Worm (Caenorhabditis elegans) whole organism, late embryonic: ENCODE measurements around the gene srw-60.
A peak's percentile ranks its signal among the peaks of the same experiment; 100 is the strongest.

ENCODE experiments used
- C08G9.2 ChIP-seq: sonication (generic microtip); optimal IDR thresholded peaks from 2 replicates; lab custom pipeline; 2016; ENCODE audit warnings: mild to moderate bottlenecking, missing genetic modification characterization, moderate library complexity, missing compliant biosample characterization
- F13H6.1 ChIP-seq: sonication (generic microtip); optimal IDR thresholded peaks from 2 replicates; lab custom pipeline; 2016; ENCODE audit warnings: missing genetic modification characterization, missing compliant biosample characterization
- K02D7.2 ChIP-seq: sonication (generic microtip); optimal IDR thresholded peaks from 2 replicates; lab custom pipeline; 2017; ENCODE audit warnings: mild to moderate bottlenecking, missing genetic modification characterization, missing compliant biosample characterization
- K09A11.1 ChIP-seq: sonication (generic microtip); optimal IDR thresholded peaks from 2 replicates; lab custom pipeline; 2017; ENCODE audit warnings: antibody characterized with exemption, mild to moderate bottlenecking, missing genetic modification characterization, missing compliant biosample characterization; ENCODE audit not compliant: insufficient read depth
- T23F11.4 ChIP-seq: fragments of 200-800 bp; sonication (Bioruptor generic); optimal IDR thresholded peaks from 2 replicates; lab custom pipeline; 2018; ENCODE audit warnings: mild to moderate bottlenecking, missing genetic modification characterization, missing compliant biosample characterization
- Y22D7AL.16 ChIP-seq: sonication (generic microtip); optimal IDR thresholded peaks from 2 replicates; lab custom pipeline; 2016; ENCODE audit warnings: missing genetic modification characterization, missing compliant biosample characterization
- ceh-14 ChIP-seq: sonication (generic microtip); optimal IDR thresholded peaks from 2 replicates; lab custom pipeline; 2016; ENCODE audit warnings: missing genotype, missing genetic modification characterization, missing compliant biosample characterization
- ceh-18 ChIP-seq: sonication (generic microtip); optimal IDR thresholded peaks from 2 replicates; lab custom pipeline; 2016; ENCODE audit warnings: missing genetic modification characterization, missing compliant biosample characterization
- ceh-19 ChIP-seq: fragments of 200-800 bp; sonication (Bioruptor generic); optimal IDR thresholded peaks from 2 replicates; lab custom pipeline; 2018; ENCODE audit warnings: mild to moderate bottlenecking, missing genetic modification characterization, missing compliant biosample characterization
- ceh-22 ChIP-seq: sonication (generic microtip); optimal IDR thresholded peaks from 2 replicates; lab custom pipeline; 2017; ENCODE audit warnings: missing biosample characterization, missing genetic modification characterization
- ceh-24 ChIP-seq: sonication (generic microtip); optimal IDR thresholded peaks from 2 replicates; lab custom pipeline; 2016; ENCODE audit warnings: mild to moderate bottlenecking, missing genetic modification characterization, missing compliant biosample characterization
- ceh-6 ChIP-seq: fragments of 200-800 bp; sonication (Bioruptor generic); optimal IDR thresholded peaks from 2 replicates; lab custom pipeline; 2018; ENCODE audit warnings: mild to moderate bottlenecking, missing genetic modification characterization, missing compliant biosample characterization
- ceh-9 ChIP-seq: sonication (generic microtip); optimal IDR thresholded peaks from 2 replicates; lab custom pipeline; 2016; ENCODE audit warnings: mild to moderate bottlenecking, missing genetic modification characterization, inconsistent platforms, missing compliant biosample characterization
- che-1 ChIP-seq: sonication (generic microtip); optimal IDR thresholded peaks from 2 replicates; lab custom pipeline; 2016; ENCODE audit warnings: mild to moderate bottlenecking, missing genetic modification characterization, missing compliant biosample characterization
- dmd-4 ChIP-seq: sonication (generic microtip); optimal IDR thresholded peaks from 2 replicates; lab custom pipeline; 2016; ENCODE audit warnings: borderline replicate concordance, missing genetic modification characterization, missing compliant biosample characterization
- elt-4 ChIP-seq: sonication (generic microtip); optimal IDR thresholded peaks from 2 replicates; lab custom pipeline; 2016; ENCODE audit warnings: missing genetic modification characterization, missing compliant biosample characterization
- fkh-10 ChIP-seq: fragments of 150-350 bp; optimal IDR thresholded peaks from 2 replicates; lab custom pipeline; 2014; ENCODE audit warnings: missing biosample characterization, missing genetic modification reagents, missing genetic modification characterization
- fkh-6 ChIP-seq: sonication (generic microtip); optimal IDR thresholded peaks from 2 replicates; lab custom pipeline; 2016; ENCODE audit warnings: missing genetic modification characterization, missing compliant biosample characterization
- gmeb-2 ChIP-seq: sonication (generic microtip); optimal IDR thresholded peaks from 2 replicates; lab custom pipeline; 2016; ENCODE audit warnings: missing genetic modification characterization, inconsistent platforms, missing compliant biosample characterization
- hlh-15 ChIP-seq: sonication (generic microtip); optimal IDR thresholded peaks from 2 replicates; lab custom pipeline; 2016; ENCODE audit warnings: missing genetic modification characterization, missing compliant biosample characterization
- hlh-30 ChIP-seq: sonication (generic microtip); optimal IDR thresholded peaks from 2 replicates; lab custom pipeline; 2017; ENCODE audit warnings: antibody characterized with exemption, missing genetic modification characterization, missing compliant biosample characterization; ENCODE audit not compliant: insufficient read depth
- hlh-6 ChIP-seq: sonication (generic microtip); optimal IDR thresholded peaks from 2 replicates; lab custom pipeline; 2016; ENCODE audit warnings: missing genotype, missing genetic modification characterization, missing compliant biosample characterization
- hlh-8 ChIP-seq: sonication (generic microtip); optimal IDR thresholded peaks from 2 replicates; lab custom pipeline; 2016; ENCODE audit warnings: missing genotype, missing genetic modification characterization, missing compliant biosample characterization
- lim-6 ChIP-seq: sonication (generic microtip); optimal IDR thresholded peaks from 2 replicates; lab custom pipeline; 2016; ENCODE audit warnings: missing genetic modification characterization, missing compliant biosample characterization
- lin-11 ChIP-seq: fragments of 200-800 bp; sonication (Bioruptor generic); optimal IDR thresholded peaks from 2 replicates; lab custom pipeline; 2018; ENCODE audit warnings: mild to moderate bottlenecking, missing genetic modification characterization, missing compliant biosample characterization
- madf-2 ChIP-seq: sonication (generic microtip); optimal IDR thresholded peaks from 2 replicates; lab custom pipeline; 2017; ENCODE audit warnings: missing genetic modification characterization, missing compliant biosample characterization
- mec-3 ChIP-seq: sonication (generic microtip); optimal IDR thresholded peaks from 2 replicates; lab custom pipeline; 2016; ENCODE audit warnings: borderline replicate concordance, missing genetic modification characterization, missing compliant biosample characterization
- nfya-1 ChIP-seq: sonication (generic microtip); optimal IDR thresholded peaks from 2 replicates; lab custom pipeline; 2017; ENCODE audit warnings: missing genetic modification characterization, mild to moderate bottlenecking, missing compliant biosample characterization, antibody characterized with exemption, moderate library complexity
- npax-4 ChIP-seq: sonication (generic microtip); optimal IDR thresholded peaks from 2 replicates; lab custom pipeline; 2016; ENCODE audit warnings: missing genetic modification characterization, missing compliant biosample characterization
- odd-2 ChIP-seq: sonication (generic microtip); optimal IDR thresholded peaks from 2 replicates; lab custom pipeline; 2017; ENCODE audit warnings: antibody characterized with exemption, mild to moderate bottlenecking, missing genetic modification characterization, missing compliant biosample characterization
- pha-2 ChIP-seq: sonication (generic microtip); optimal IDR thresholded peaks from 2 replicates; lab custom pipeline; 2017; ENCODE audit warnings: mild to moderate bottlenecking, missing genetic modification characterization, missing compliant biosample characterization
- pha-4 ChIP-seq: fragments of 150-350 bp; optimal IDR thresholded peaks from 2 replicates; lab custom pipeline; 2018; ENCODE audit warnings: missing biosample characterization, missing genetic modification reagents, missing genetic modification characterization
- pqm-1 ChIP-seq: sonication (generic microtip); optimal IDR thresholded peaks from 2 replicates; lab custom pipeline; 2016; ENCODE audit warnings: missing genetic modification characterization, missing compliant biosample characterization
- pros-1 ChIP-seq: fragments of 150-350 bp; optimal IDR thresholded peaks from 2 replicates; lab custom pipeline; 2014; ENCODE audit warnings: missing biosample characterization, missing genetic modification reagents, missing genetic modification characterization
- ref-2 ChIP-seq: sonication (generic microtip); optimal IDR thresholded peaks from 2 replicates; lab custom pipeline; 2016; ENCODE audit warnings: missing genetic modification characterization, missing compliant biosample characterization
- rnt-1 ChIP-seq: sonication (generic microtip); optimal IDR thresholded peaks from 2 replicates; lab custom pipeline; 2016; ENCODE audit warnings: missing genetic modification characterization, missing compliant biosample characterization
- sdc-2 ChIP-seq: sonication (generic microtip); optimal IDR thresholded peaks from 2 replicates; lab custom pipeline; 2016; ENCODE audit warnings: missing genotype, missing genetic modification characterization, missing compliant biosample characterization
- sox-4 ChIP-seq: sonication (generic microtip); optimal IDR thresholded peaks from 2 replicates; lab custom pipeline; 2017; ENCODE audit warnings: mild to moderate bottlenecking, missing genetic modification characterization, inconsistent platforms, missing compliant biosample characterization
- tbx-7 ChIP-seq: sonication (generic microtip); optimal IDR thresholded peaks from 2 replicates; lab custom pipeline; 2016; ENCODE audit warnings: missing genotype, missing genetic modification characterization, missing compliant biosample characterization
- unc-3 ChIP-seq, 2 experiments: fragments of 200-800 bp in 1 of 2; sonication (Bioruptor generic) in 1 of 2; sonication (generic microtip) in 1 of 2; conservative IDR thresholded peaks in 1 of 2; optimal IDR thresholded peaks in 1 of 2; 2 replicates each; pipeline versions ENCODE4 v1.3.6 to Lab custom; 2016 to 2022; ENCODE audit warnings: missing compliant biosample characterization in 2 of 2, missing genetic modification characterization in 2 of 2, missing genetic modification reagents in 1 of 2
- unc-42 ChIP-seq: sonication (generic microtip); optimal IDR thresholded peaks from 2 replicates; lab custom pipeline; 2016; ENCODE audit warnings: missing genotype, missing genetic modification characterization, missing compliant biosample characterization
- ztf-16 ChIP-seq: sonication (generic microtip); optimal IDR thresholded peaks from 2 replicates; lab custom pipeline; 2017; ENCODE audit warnings: missing genetic modification characterization, missing compliant biosample characterization

Gene srw-60

ce11 chrII:2963619-2964018, 5.2 kb downstream of the srw-60 start:
- TF ChIP-seq pqm-1 (tag; lab: Kevin White, UChicago), result no peak
- no peak for TF ChIP-seq K02D7.2
- no peak for TF ChIP-seq npax-4 (tag; lab: Kevin White, UChicago)

- TF ChIP-seq ceh-9 (tag; lab: Kevin White, UChicago), result no peak
- TF ChIP-seq unc-3 (GFP tag; conservative IDR thresholded peaks at IDR 0.05; lab: Robert Waterston, UW), result no peak
- TF ChIP-seq unc-3 (tag; optimal IDR thresholded peaks at IDR 0.05; lab: Kevin White, UChicago), result no peak
- TF ChIP-seq fkh-6 (tag; lab: Kevin White, UChicago), result no peak
- TF ChIP-seq ceh-19 (GFP tag; lab: Kevin White, UChicago), result no peak
- no peak for TF ChIP-seq sdc-2
- no peak for TF ChIP-seq K09A11.1 (tag; lab: Kevin White, UChicago)
- no peak for TF ChIP-seq hlh-6 (tag; lab: Kevin White, UChicago)
- TF ChIP-seq lin-11 (tag; lab: Kevin White, UChicago), result no peak
- TF ChIP-seq elt-4 (tag; lab: Kevin White, UChicago), result no peak
- no peak for TF ChIP-seq rnt-1 (tag; lab: Kevin White, UChicago)
- TF ChIP-seq, all 69 proteins: peak for 0
Measured at ce11 chrII:2965215-2965998, 7.0 kb downstream of the srw-60 start.

ce11 chrII:2966350-2966749, 7.9 kb downstream of the srw-60 start:
- TF ChIP-seq Y22D7AL.16 (tag; lab: Kevin White, UChicago) (no peak), pros-1 (tag; lab: Kevin White, UChicago) (no peak), sox-4 (tag; lab: Kevin White, UChicago) (no peak), unc-42 (tag; lab: Kevin White, UChicago) (peak; percentile 1), ref-2 (no peak)

- TF ChIP-seq ceh-6 (GFP tag; lab: Kevin White, UChicago), result no peak
- no peak for TF ChIP-seq ceh-9 (tag; lab: Kevin White, UChicago)
- TF ChIP-seq odd-2 (tag; lab: Kevin White, UChicago), result no peak
Measured at ce11 chrII:2967064-2967463, 8.7 kb downstream of the srw-60 start.

- TF ChIP-seq hlh-8, result no peak
- TF ChIP-seq Y22D7AL.16 (tag; lab: Kevin White, UChicago), result no peak
- TF ChIP-seq che-1 (tag; lab: Kevin White, UChicago), result no peak
- TF ChIP-seq pha-2 (tag; lab: Kevin White, UChicago), result no peak
- TF ChIP-seq hlh-15, result no peak
- TF ChIP-seq ceh-22 (tag; lab: Kevin White, UChicago), result peak; percentile 31
- TF ChIP-seq ceh-14 (tag; lab: Kevin White, UChicago), result no peak
- TF ChIP-seq T23F11.4 (GFP tag; lab: Kevin White, UChicago), result peak; percentile 44
- TF ChIP-seq hlh-30, result peak; percentile 70
- peak; percentile 78 for TF ChIP-seq nfya-1 (tag; lab: Kevin White, UChicago)
- TF ChIP-seq madf-2 (tag; lab: Kevin White, UChicago), result no peak
- TF ChIP-seq ztf-16 (tag; lab: Kevin White, UChicago), result peak; percentile 18
- TF ChIP-seq ceh-24, result no peak
- no peak for TF ChIP-seq dmd-4 (tag; lab: Kevin White, UChicago)
- TF ChIP-seq fkh-10 (GFP tag; lab: Kevin White, UChicago), result no peak
- TF ChIP-seq C08G9.2 (tag; lab: Kevin White, UChicago), result no peak
- no peak for TF ChIP-seq ceh-6 (GFP tag; lab: Kevin White, UChicago)
- no peak for TF ChIP-seq gmeb-2 (tag; lab: Kevin White, UChicago)
- TF ChIP-seq ref-2, result no peak
- TF ChIP-seq elt-4 (tag; lab: Kevin White, UChicago), result no peak
- TF ChIP-seq F13H6.1, result peak; percentile 39
- no peak for TF ChIP-seq lim-6
- peak; percentile 87 for TF ChIP-seq pros-1 (tag; lab: Kevin White, UChicago)
- peak; percentile 23 for TF ChIP-seq ceh-18 (tag; lab: Kevin White, UChicago)
- TF ChIP-seq tbx-7 (tag; lab: Kevin White, UChicago), result no peak
- TF ChIP-seq pha-4 (tag; lab: Kevin White, UChicago), result no peak
- TF ChIP-seq mec-3 (tag; lab: Kevin White, UChicago), result no peak
Measured at ce11 chrII:2973940-2974402, 15.6 kb downstream of the srw-60 start.
